Worm (Caenorhabditis elegans): ENCODE data around the gene osm-7.

ce11 chrIII:13556039-13556438 lies 19.9 kb upstream of the osm-7 start:
- TF ChIP-seq ztf-29 (GFP tag; IDR thresholded peaks at IDR 0.05), result no peak
- TF ChIP-seq klf-2 (GFP tag; conservative IDR thresholded peaks at IDR 0.05), result no peak
- no peak for TF ChIP-seq cog-1 (tag; optimal IDR thresholded peaks at IDR 0.05)
- no peak for TF ChIP-seq med-1 (GFP tag; optimal IDR thresholded peaks at IDR 0.05; ENCODE audit: insufficient read depth)
- TF ChIP-seq ref-1 (GFP tag; conservative IDR thresholded peaks at IDR 0.05), result no peak
- no peak for TF ChIP-seq ztf-23 (GFP tag; IDR thresholded peaks at IDR 0.05)
- TF ChIP-seq T22C8.4 (GFP tag; IDR thresholded peaks at IDR 0.05), result no peak

Data from whole organism, midembryonic.